Worm (Caenorhabditis elegans) whole organism, late embryonic: ENCODE measurements around the gene btb-16.

Experiments used
- C08G9.2 ChIP-seq: sonication (generic microtip); optimal IDR thresholded peaks from 2 replicates; lab custom pipeline; 2016; ENCODE audit warnings: mild to moderate bottlenecking, missing genetic modification characterization, moderate library complexity, missing compliant biosample characterization
- C38D4.7 ChIP-seq: fragments of 200-800 bp; sonication (Bioruptor generic); optimal IDR thresholded peaks from 2 replicates; lab custom pipeline; 2018; ENCODE audit warnings: mild to moderate bottlenecking, missing genetic modification characterization, moderate library complexity, missing compliant biosample characterization
- F13H6.1 ChIP-seq: sonication (generic microtip); optimal IDR thresholded peaks from 2 replicates; lab custom pipeline; 2016; ENCODE audit warnings: missing genetic modification characterization, missing compliant biosample characterization
- Y22D7AL.16 ChIP-seq: sonication (generic microtip); optimal IDR thresholded peaks from 2 replicates; lab custom pipeline; 2016; ENCODE audit warnings: missing genetic modification characterization, missing compliant biosample characterization
- ama-1 ChIP-seq: fragments of 150-350 bp; optimal IDR thresholded peaks from 2 replicates; lab custom pipeline; 2014
- ceh-14 ChIP-seq: sonication (generic microtip); optimal IDR thresholded peaks from 2 replicates; lab custom pipeline; 2016; ENCODE audit warnings: missing genotype, missing genetic modification characterization, missing compliant biosample characterization
- ceh-18 ChIP-seq: sonication (generic microtip); optimal IDR thresholded peaks from 2 replicates; lab custom pipeline; 2016; ENCODE audit warnings: missing genetic modification characterization, missing compliant biosample characterization
- ceh-2 ChIP-seq: sonication (generic microtip); optimal IDR thresholded peaks from 2 replicates; lab custom pipeline; 2016; ENCODE audit warnings: missing genotype, missing genetic modification characterization, missing compliant biosample characterization
- ceh-22 ChIP-seq: sonication (generic microtip); optimal IDR thresholded peaks from 2 replicates; lab custom pipeline; 2017; ENCODE audit warnings: missing biosample characterization, missing genetic modification characterization
- ceh-45 ChIP-seq: fragments of 200-800 bp; sonication (Bioruptor generic); IDR thresholded peaks from 2 replicates; pipeline ENCODE4 v1.3.6; 2022; ENCODE audit warnings: missing genetic modification reagents, missing genetic modification characterization, missing compliant biosample characterization
- ceh-9 ChIP-seq: sonication (generic microtip); optimal IDR thresholded peaks from 2 replicates; lab custom pipeline; 2016; ENCODE audit warnings: mild to moderate bottlenecking, missing genetic modification characterization, inconsistent platforms, missing compliant biosample characterization
- elt-2 ChIP-seq: sonication (generic microtip); optimal IDR thresholded peaks from 2 replicates; lab custom pipeline; 2016; ENCODE audit warnings: missing genetic modification reagents, missing genetic modification characterization, missing compliant biosample characterization
- eyg-1 ChIP-seq: sonication (generic microtip); optimal IDR thresholded peaks from 2 replicates; lab custom pipeline; 2016; ENCODE audit warnings: missing genotype, missing genetic modification characterization, missing compliant biosample characterization
- fkh-6 ChIP-seq: sonication (generic microtip); optimal IDR thresholded peaks from 2 replicates; lab custom pipeline; 2016; ENCODE audit warnings: missing genetic modification characterization, missing compliant biosample characterization
- hlh-15 ChIP-seq: sonication (generic microtip); optimal IDR thresholded peaks from 2 replicates; lab custom pipeline; 2016; ENCODE audit warnings: missing genetic modification characterization, missing compliant biosample characterization
- hlh-30 ChIP-seq: sonication (generic microtip); optimal IDR thresholded peaks from 2 replicates; lab custom pipeline; 2017; ENCODE audit warnings: antibody characterized with exemption, missing genetic modification characterization, missing compliant biosample characterization; ENCODE audit not compliant: insufficient read depth
- hlh-6 ChIP-seq: sonication (generic microtip); optimal IDR thresholded peaks from 2 replicates; lab custom pipeline; 2016; ENCODE audit warnings: missing genotype, missing genetic modification characterization, missing compliant biosample characterization
- hlh-8 ChIP-seq: sonication (generic microtip); optimal IDR thresholded peaks from 2 replicates; lab custom pipeline; 2016; ENCODE audit warnings: missing genotype, missing genetic modification characterization, missing compliant biosample characterization
- mec-3 ChIP-seq: sonication (generic microtip); optimal IDR thresholded peaks from 2 replicates; lab custom pipeline; 2016; ENCODE audit warnings: borderline replicate concordance, missing genetic modification characterization, missing compliant biosample characterization
- nfya-1 ChIP-seq: sonication (generic microtip); optimal IDR thresholded peaks from 2 replicates; lab custom pipeline; 2017; ENCODE audit warnings: missing genetic modification characterization, mild to moderate bottlenecking, missing compliant biosample characterization, antibody characterized with exemption, moderate library complexity
- nhr-11 ChIP-seq: fragments of 150-350 bp; optimal IDR thresholded peaks from 2 replicates; lab custom pipeline; 2014; ENCODE audit warnings: missing biosample characterization, missing genetic modification characterization
- nhr-232 ChIP-seq: sonication (generic microtip); optimal IDR thresholded peaks from 2 replicates; lab custom pipeline; 2016; ENCODE audit warnings: missing genetic modification characterization, missing compliant biosample characterization
- pag-3 ChIP-seq: sonication (generic microtip); optimal IDR thresholded peaks from 2 replicates; lab custom pipeline; 2016; ENCODE audit warnings: missing compliant biosample characterization, missing genetic modification characterization, borderline replicate concordance
- pat-9 ChIP-seq: fragments of 200-800 bp; sonication (Bioruptor generic); optimal IDR thresholded peaks from 2 replicates; lab custom pipeline; 2018; ENCODE audit warnings: mild to moderate bottlenecking, missing genetic modification characterization, moderate library complexity, missing compliant biosample characterization
- pha-4 ChIP-seq: fragments of 150-350 bp; optimal IDR thresholded peaks from 2 replicates; lab custom pipeline; 2018; ENCODE audit warnings: missing biosample characterization, missing genetic modification reagents, missing genetic modification characterization
- ref-2 ChIP-seq: sonication (generic microtip); optimal IDR thresholded peaks from 2 replicates; lab custom pipeline; 2016; ENCODE audit warnings: missing genetic modification characterization, missing compliant biosample characterization
- sdc-2 ChIP-seq: sonication (generic microtip); optimal IDR thresholded peaks from 2 replicates; lab custom pipeline; 2016; ENCODE audit warnings: missing genotype, missing genetic modification characterization, missing compliant biosample characterization
- sox-4 ChIP-seq: sonication (generic microtip); optimal IDR thresholded peaks from 2 replicates; lab custom pipeline; 2017; ENCODE audit warnings: mild to moderate bottlenecking, missing genetic modification characterization, inconsistent platforms, missing compliant biosample characterization
- tbx-2 ChIP-seq: sonication (generic microtip); optimal IDR thresholded peaks from 2 replicates; lab custom pipeline; 2016; ENCODE audit warnings: missing genetic modification characterization, missing compliant biosample characterization
- unc-3 ChIP-seq, 2 experiments: fragments of 200-800 bp in 1 of 2; sonication (Bioruptor generic) in 1 of 2; sonication (generic microtip) in 1 of 2; conservative IDR thresholded peaks in 1 of 2; optimal IDR thresholded peaks in 1 of 2; 2 replicates each; pipeline versions ENCODE4 v1.3.6 to Lab custom; 2016 to 2022; ENCODE audit warnings: missing compliant biosample characterization in 2 of 2, missing genetic modification characterization in 2 of 2, missing genetic modification reagents in 1 of 2
- unc-55 ChIP-seq: sonication (generic microtip); optimal IDR thresholded peaks from 2 replicates; lab custom pipeline; 2017; ENCODE audit warnings: missing biosample characterization, missing genetic modification reagents, missing genetic modification characterization
- unc-86 ChIP-seq: sonication (generic microtip); optimal IDR thresholded peaks from 2 replicates; lab custom pipeline; 2016; ENCODE audit warnings: missing genetic modification characterization, missing compliant biosample characterization
- ztf-16 ChIP-seq: sonication (generic microtip); optimal IDR thresholded peaks from 2 replicates; lab custom pipeline; 2017; ENCODE audit warnings: missing genetic modification characterization, missing compliant biosample characterization

The btb-16 gene

ce11 chrII:3270598-3270997 lies 26.1 kb upstream of the btb-16 start:
- TF ChIP-seq nfya-1 (tag; lab: Kevin White, UChicago): no peak
- no peak for TF ChIP-seq unc-55
- TF ChIP-seq C08G9.2 (tag; lab: Kevin White, UChicago): no peak
- TF ChIP-seq Y22D7AL.16 (tag; lab: Kevin White, UChicago): no peak
- TF ChIP-seq nhr-11 (tag; lab: Kevin White, UChicago): no peak
- no peak for TF ChIP-seq eyg-1 (tag; lab: Kevin White, UChicago)
- no peak for TF ChIP-seq ceh-18 (tag; lab: Kevin White, UChicago)
- TF ChIP-seq ztf-16 (tag; lab: Kevin White, UChicago): no peak
- TF ChIP-seq pag-3 (tag; lab: Kevin White, UChicago): no peak
- no peak for TF ChIP-seq ceh-22 (tag; lab: Kevin White, UChicago)
- no peak for TF ChIP-seq ceh-14 (tag; lab: Kevin White, UChicago)
- TF ChIP-seq F13H6.1: no peak

DNA sequence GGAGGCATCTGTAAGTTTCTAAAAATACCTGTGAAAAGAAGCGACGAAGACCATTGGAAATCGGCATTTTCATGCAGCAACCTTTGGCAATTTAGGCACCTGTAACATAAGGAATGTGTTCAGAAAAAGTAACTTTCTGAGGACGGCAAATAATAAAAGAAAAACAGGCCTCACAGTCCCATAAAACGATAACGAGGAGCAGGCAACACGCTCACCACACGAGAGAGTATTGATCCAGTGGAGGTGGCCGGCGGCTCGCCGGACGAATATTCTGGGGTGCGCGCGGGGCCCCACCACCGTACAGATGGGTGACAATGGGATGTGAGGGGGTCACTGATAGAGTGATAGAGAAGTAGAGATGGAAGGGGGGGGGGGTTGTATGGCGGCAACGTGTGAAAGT lies 21.8 kb upstream of the btb-16 start, which contains the start of gene F02E11.3:
Gene F02E11.3, minus strand, starts transcription at position 101 of the 400 bp plus-strand sequence.
- no peak for TF ChIP-seq ceh-45 (GFP tag; lab: Robert Waterston, UW)
- no peak for TF ChIP-seq ama-1 (lab: Kevin White, UChicago)
- TF ChIP-seq elt-2 (tag; lab: Kevin White, UChicago): no peak
- TF ChIP-seq sox-4 (tag; lab: Kevin White, UChicago): no peak
- no peak for TF ChIP-seq hlh-15 (tag; lab: Kevin White, UChicago)
- TF ChIP-seq sdc-2 (tag; lab: Kevin White, UChicago): no peak

DNA sequence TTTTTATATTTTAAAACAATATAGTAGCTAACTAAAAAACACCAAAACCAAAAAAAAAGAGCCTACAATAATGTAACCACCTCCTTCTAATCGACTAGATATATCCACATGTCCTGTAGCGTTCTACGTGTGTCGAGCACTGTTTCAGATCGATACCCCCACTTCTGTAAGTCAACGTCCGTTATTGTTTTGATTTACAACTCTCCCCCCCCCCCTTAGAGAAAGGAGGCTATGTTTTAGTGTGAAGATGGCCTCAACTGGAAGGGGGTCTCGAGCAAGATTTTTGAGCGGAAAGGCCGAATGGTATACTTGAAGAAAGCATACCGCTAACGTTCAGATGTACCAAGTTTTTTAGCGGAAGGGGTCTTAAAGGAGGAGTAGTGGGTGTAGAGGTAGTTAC lies 19.0 kb upstream of the btb-16 start, which contains the start of gene F02E11.4:
Gene F02E11.4, minus strand, starts transcription at position 101 of the 400 bp plus-strand sequence.
- no peak for TF ChIP-seq sdc-2 (tag; lab: Kevin White, UChicago)
- TF ChIP-seq pat-9: no peak
- TF ChIP-seq unc-86: no peak
- no peak for TF ChIP-seq pha-4 (tag; lab: Kevin White, UChicago)
- no peak for TF ChIP-seq hlh-8
- TF ChIP-seq ref-2 (tag; lab: Kevin White, UChicago): no peak
- no peak for TF ChIP-seq hlh-30 (tag; lab: Kevin White, UChicago)
- TF ChIP-seq, all 69 proteins: peak for 0

ce11 chrII:3278634-3279033 lies 18.0 kb upstream of the btb-16 start, which contains the start of gene wht-4:
Gene wht-4, plus strand, starts transcription at chrII:3278934.
- TF ChIP-seq nhr-232 (tag; lab: Kevin White, UChicago) (no peak), unc-3 (GFP tag; conservative IDR thresholded peaks at IDR 0.05; lab: Robert Waterston, UW) (no peak), unc-3 (tag; optimal IDR thresholded peaks at IDR 0.05; lab: Kevin White, UChicago) (no peak), hlh-6 (tag; lab: Kevin White, UChicago) (no peak)

ce11 chrII:3282353-3282752 lies 14.3 kb upstream of the btb-16 start, which contains the start of gene nep-13:
Gene nep-13, plus strand, starts transcription at chrII:3282653.
- TF ChIP-seq C38D4.7 (GFP tag; lab: Kevin White, UChicago) (no peak), ceh-9 (tag; lab: Kevin White, UChicago) (no peak), ceh-2 (tag; lab: Kevin White, UChicago) (no peak), pha-4 (tag; lab: Kevin White, UChicago) (no peak), ceh-14 (tag; lab: Kevin White, UChicago) (no peak), mec-3 (tag; lab: Kevin White, UChicago) (no peak), hlh-8 (no peak), tbx-2 (tag; lab: Kevin White, UChicago) (no peak), fkh-6 (tag; lab: Kevin White, UChicago) (no peak), ceh-45 (GFP tag; lab: Robert Waterston, UW) (no peak)
